Worm (Caenorhabditis elegans): Measurements from ENCODE around the gene nhr-27.

DNA sequence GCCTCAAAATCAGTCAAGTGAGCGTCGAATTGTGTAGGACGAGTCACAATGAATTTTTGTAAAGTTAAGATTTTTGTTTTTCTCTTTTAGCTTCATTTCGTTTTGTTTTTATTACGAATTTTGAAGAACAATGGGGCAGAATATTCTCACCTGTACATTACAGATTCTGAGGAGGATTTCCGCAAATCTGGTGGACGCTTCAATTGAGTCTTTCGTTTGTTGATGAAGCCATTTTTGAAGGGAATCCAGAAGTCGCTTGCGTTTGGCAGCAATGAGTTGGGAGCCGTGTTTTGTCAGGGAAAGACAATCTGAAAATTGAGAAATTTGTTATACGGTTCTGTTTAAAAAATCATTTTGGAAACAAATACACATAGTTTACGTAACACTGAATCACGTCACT is 143.7 kb downstream of the nhr-27 start:
- TF ChIP-seq ama-1 (optimal IDR thresholded peaks at IDR 0.05) (no peak), fos-1 (tag; optimal IDR thresholded peaks at IDR 0.05) (no peak), F13H6.1 (tag; optimal IDR thresholded peaks at IDR 0.05) (no peak), ZK546.5 (tag; optimal IDR thresholded peaks at IDR 0.05) (no peak), alr-1 (tag; optimal IDR thresholded peaks at IDR 0.05) (no peak), ceh-82 (tag; optimal IDR thresholded peaks at IDR 0.05) (no peak), zag-1 (tag; optimal IDR thresholded peaks at IDR 0.05) (no peak), ztf-1 (GFP tag; conservative IDR thresholded peaks at IDR 0.05) (no peak)

Measured in whole organism, L2 larva.